Worm (Caenorhabditis elegans): ENCODE data around the gene Y73B6BL.270.

Gene Y73B6BL.270

ce11 chrIV:6404871-6405270, 39.7 kb downstream of the Y73B6BL.270 start, which contains the start of gene srv-13:
TSS of gene srv-13 (plus strand) at chrIV:6405171.
- no peak for TF ChIP-seq nhr-23 (tag; optimal IDR thresholded peaks at IDR 0.05)
- TF ChIP-seq nhr-237 (tag; optimal IDR thresholded peaks at IDR 0.05): no peak
- TF ChIP-seq crh-2 (tag; optimal IDR thresholded peaks at IDR 0.05): no peak
- no peak for TF ChIP-seq sma-9 (GFP tag; optimal IDR thresholded peaks at IDR 0.05)
- no peak for TF ChIP-seq sma-9 (tag; optimal IDR thresholded peaks at IDR 0.05)
- no peak for TF ChIP-seq ZK546.5 (tag; optimal IDR thresholded peaks at IDR 0.05)

ce11 chrIV:6413482-6413881, 48.3 kb downstream of the Y73B6BL.270 start, which contains the start of gene nlp-71:
TSS of gene nlp-71 (minus strand) at chrIV:6413582.
- TF ChIP-seq blmp-1 (tag; optimal IDR thresholded peaks at IDR 0.05; ENCODE audit: insufficient read depth) (no peak), Y55F3AM.14 (GFP tag; optimal IDR thresholded peaks at IDR 0.05) (no peak), F13H6.1 (tag; optimal IDR thresholded peaks at IDR 0.05) (no peak), unc-39 (tag; optimal IDR thresholded peaks at IDR 0.05) (no peak), crh-2 (tag; optimal IDR thresholded peaks at IDR 0.05) (no peak), nhr-23 (tag; optimal IDR thresholded peaks at IDR 0.05) (no peak), R02D3.7 (tag; optimal IDR thresholded peaks at IDR 0.05) (no peak), lin-11 (tag; optimal IDR thresholded peaks at IDR 0.05) (no peak), nhr-25 (tag; optimal IDR thresholded peaks at IDR 0.05) (no peak), nhr-77 (tag; optimal IDR thresholded peaks at IDR 0.05) (no peak), snpc-4 (tag; optimal IDR thresholded peaks at IDR 0.05) (no peak), lin-13 (GFP tag; optimal IDR thresholded peaks at IDR 0.05) (no peak), ztf-1 (GFP tag; conservative IDR thresholded peaks at IDR 0.05) (no peak), nhr-12 (tag; optimal IDR thresholded peaks at IDR 0.05) (no peak), nhr-6 (tag; optimal IDR thresholded peaks at IDR 0.05) (no peak), mab-5 (tag; optimal IDR thresholded peaks at IDR 0.05) (no peak), ceh-16 (tag; optimal IDR thresholded peaks at IDR 0.05) (no peak), nhr-129 (tag; optimal IDR thresholded peaks at IDR 0.05) (no peak), lsy-2 (tag; optimal IDR thresholded peaks at IDR 0.05) (no peak), unc-62 (GFP tag; optimal IDR thresholded peaks at IDR 0.05) (no peak)

- TF ChIP-seq mbf-1 (tag; optimal IDR thresholded peaks at IDR 0.05) (no peak), ztf-11 (tag; optimal IDR thresholded peaks at IDR 0.05) (no peak), nhr-11 (tag; optimal IDR thresholded peaks at IDR 0.05) (no peak), Y55F3AM.14 (GFP tag; optimal IDR thresholded peaks at IDR 0.05) (no peak), blmp-1 (tag; optimal IDR thresholded peaks at IDR 0.05; ENCODE audit: insufficient read depth) (no peak), ztf-1 (GFP tag; conservative IDR thresholded peaks at IDR 0.05) (no peak), ceh-16 (tag; optimal IDR thresholded peaks at IDR 0.05) (no peak), zag-1 (tag; optimal IDR thresholded peaks at IDR 0.05) (no peak), nhr-129 (tag; optimal IDR thresholded peaks at IDR 0.05) (peak; percentile 73), sma-9 (GFP tag; optimal IDR thresholded peaks at IDR 0.05) (peak; percentile 69), sma-9 (tag; optimal IDR thresholded peaks at IDR 0.05) (no peak), nhr-77 (tag; optimal IDR thresholded peaks at IDR 0.05) (no peak), peb-1 (tag; optimal IDR thresholded peaks at IDR 0.05) (no peak), unc-62 (GFP tag; optimal IDR thresholded peaks at IDR 0.05) (no peak), nhr-21 (tag; optimal IDR thresholded peaks at IDR 0.05) (peak; percentile 39), sma-3 (GFP tag; optimal IDR thresholded peaks at IDR 0.05) (peak; percentile 29), gmeb-1 (tag; optimal IDR thresholded peaks at IDR 0.05) (peak; percentile 96), mab-5 (tag; optimal IDR thresholded peaks at IDR 0.05) (no peak), fos-1 (tag; optimal IDR thresholded peaks at IDR 0.05) (no peak), R02D3.7 (tag; optimal IDR thresholded peaks at IDR 0.05) (peak; percentile 99), nhr-6 (tag; optimal IDR thresholded peaks at IDR 0.05) (peak; percentile 37), lin-11 (tag; optimal IDR thresholded peaks at IDR 0.05) (peak; percentile 1), F13H6.1 (tag; optimal IDR thresholded peaks at IDR 0.05) (peak; percentile 2), nhr-10 (tag; optimal IDR thresholded peaks at IDR 0.05) (no peak), ZK546.5 (tag; optimal IDR thresholded peaks at IDR 0.05) (peak; percentile 14), snpc-4 (tag; optimal IDR thresholded peaks at IDR 0.05) (peak; percentile 11), nhr-237 (tag; optimal IDR thresholded peaks at IDR 0.05) (no peak), skn-1 (tag; optimal IDR thresholded peaks at IDR 0.05) (no peak), C34F6.9 (tag; optimal IDR thresholded peaks at IDR 0.05) (peak; percentile 60), unc-55 (GFP tag; optimal IDR thresholded peaks at IDR 0.05) (peak; percentile 83), crh-2 (tag; optimal IDR thresholded peaks at IDR 0.05) (peak; percentile 61)
Measured at ce11 chrIV:6415149-6415548, 50.0 kb downstream of the Y73B6BL.270 start, which contains the start of gene exos-2. TSS of gene exos-2 (plus strand) at chrIV:6415478.

- TF ChIP-seq R02D3.7 (tag; optimal IDR thresholded peaks at IDR 0.05) (no peak), aly-2 (tag; optimal IDR thresholded peaks at IDR 0.05) (no peak), nhr-21 (tag; optimal IDR thresholded peaks at IDR 0.05) (no peak), ztf-11 (tag; optimal IDR thresholded peaks at IDR 0.05) (no peak), dmd-4 (tag; optimal IDR thresholded peaks at IDR 0.05) (no peak), nhr-6 (tag; optimal IDR thresholded peaks at IDR 0.05) (no peak)
Measured at ce11 chrIV:6416553-6416952, 51.4 kb downstream of the Y73B6BL.270 start, which contains the start of gene Y73B6BL.22. TSS of gene Y73B6BL.22 (minus strand) at chrIV:6416653.

Data from whole organism, L2 larva.